Worm (Caenorhabditis elegans) whole organism, L2 larva: ENCODE measurements around the gene rev-3.

Source experiments
- egl-27 ChIP-seq: sonication (generic microtip); optimal IDR thresholded peaks from 3 replicates; lab custom pipeline; 2017; ENCODE audit warnings: missing biosample characterization, missing genetic modification reagents, missing genetic modification characterization
- ztf-11 ChIP-seq: sonication (generic microtip); optimal IDR thresholded peaks from 2 replicates; lab custom pipeline; 2017; ENCODE audit warnings: missing biosample characterization, missing genetic modification characterization

ce11 chrIII:5760721-5761120, 29.7 kb downstream of the rev-3 start:
- TF ChIP-seq ztf-11 = no peak
- no peak for TF ChIP-seq egl-27 (tag; lab: Kevin White, UChicago)
